Fruit fly (Drosophila melanogaster) whole organism, embryonic: ENCODE results near the gene CG31538.

Experiments used
- Ada2b ChIP-seq: fragments of 200-800 bp; sonication (Bioruptor generic); IDR thresholded peaks from 2 replicates; pipeline ENCODE4 v1.3.6; 2022; ENCODE audit warnings: missing biosample characterization, missing genetic modification characterization
- B-H1 ChIP-seq: fragments of 200-800 bp; sonication (Bioruptor generic); IDR thresholded peaks from 3 replicates; pipeline ENCODE4 v1.3.6; 2022; ENCODE audit warnings: missing biosample characterization, missing genetic modification characterization
- CG11398 ChIP-seq: fragments of 200-800 bp; sonication (Bioruptor generic); optimal IDR thresholded peaks from 2 replicates; lab custom pipeline; 2016; ENCODE audit warnings: missing biosample characterization, missing genetic modification characterization
- CG12299 ChIP-seq: fragments of 200-800 bp; sonication (Bioruptor generic); optimal IDR thresholded peaks from 2 replicates; lab custom pipeline; 2018; ENCODE audit warnings: missing biosample characterization, mild to moderate bottlenecking, missing genetic modification characterization
- CG14667 ChIP-seq: fragments of 200-800 bp; sonication (Bioruptor generic); IDR thresholded peaks from 2 replicates; pipeline ENCODE4 v1.3.6; 2022; ENCODE audit warnings: missing biosample characterization, missing genetic modification characterization
- CG17361 ChIP-seq: fragments of 200-800 bp; sonication (Bioruptor generic); IDR thresholded peaks from 3 replicates; pipeline ENCODE4 v1.3.6; 2022; ENCODE audit warnings: missing biosample characterization, missing genetic modification characterization
- CG17802 ChIP-seq: fragments of 200-800 bp; sonication (Bioruptor generic); optimal IDR thresholded peaks from 2 replicates; lab custom pipeline; 2018; ENCODE audit warnings: missing biosample characterization, mild to moderate bottlenecking, missing genetic modification characterization, moderate library complexity
- CG2116 ChIP-seq: fragments of 200-800 bp; sonication (Bioruptor generic); optimal IDR thresholded peaks from 3 replicates; lab custom pipeline; 2018; ENCODE audit warnings: missing biosample characterization, mild to moderate bottlenecking, missing genetic modification characterization
- CG30431 ChIP-seq: fragments of 200-800 bp; sonication (Bioruptor generic); optimal IDR thresholded peaks from 2 replicates; lab custom pipeline; 2017; ENCODE audit warnings: missing biosample characterization, missing genetic modification characterization
- CG3065 ChIP-seq: fragments of 200-800 bp; sonication (Bioruptor generic); optimal IDR thresholded peaks from 2 replicates; lab custom pipeline; 2016; ENCODE audit warnings: missing biosample characterization, missing genetic modification characterization
- CG4854 ChIP-seq: fragments of 200-800 bp; sonication (Bioruptor generic); optimal IDR thresholded peaks from 2 replicates; lab custom pipeline; 2016; ENCODE audit warnings: missing biosample characterization, missing genetic modification characterization, inconsistent platforms
- CG6272 ChIP-seq: fragments of 200-800 bp; sonication (Bioruptor generic); IDR thresholded peaks from 2 replicates; pipeline ENCODE4 v1.3.6; 2022; ENCODE audit warnings: missing biosample characterization, missing genetic modification characterization
- CG7928 ChIP-seq: fragments of 200-800 bp; sonication (Bioruptor generic); optimal IDR thresholded peaks from 2 replicates; lab custom pipeline; 2017; ENCODE audit warnings: missing biosample characterization, mild to moderate bottlenecking, missing genetic modification characterization
- CG7963 ChIP-seq: fragments of 200-800 bp; sonication (Bioruptor generic); IDR thresholded peaks from 3 replicates; pipeline ENCODE4 v1.3.6; 2022; ENCODE audit warnings: missing biosample characterization, missing genetic modification characterization; ENCODE audit not compliant: partially characterized antibody
- CG8478 ChIP-seq: fragments of >200 bp; optimal IDR thresholded peaks from 2 replicates; lab custom pipeline; 2018
- CG9437 ChIP-seq: fragments of 200-800 bp; sonication (Bioruptor generic); optimal IDR thresholded peaks from 2 replicates; lab custom pipeline; 2018; ENCODE audit warnings: missing biosample characterization, mild to moderate bottlenecking, missing genetic modification characterization
- CG9876 ChIP-seq: fragments of 200-800 bp; sonication (Bioruptor generic); optimal IDR thresholded peaks from 2 replicates; lab custom pipeline; 2016; ENCODE audit warnings: missing biosample characterization, missing genetic modification characterization
- Ets65A ChIP-seq: fragments of 200-800 bp; sonication (Bioruptor generic); peaks from one replicate; lab custom pipeline; 2016; ENCODE audit warnings: missing biosample characterization, missing genetic modification characterization
- Gug ChIP-seq: fragments of 200-800 bp; sonication (Bioruptor generic); IDR thresholded peaks from 4 replicates; pipeline ENCODE4 v1.3.6; 2022; ENCODE audit warnings: missing biosample characterization, missing genetic modification characterization
- H15 ChIP-seq: fragments of 200-800 bp; sonication (Bioruptor generic); IDR thresholded peaks from 3 replicates; pipeline ENCODE4 v1.3.6; 2022; ENCODE audit warnings: missing biosample characterization, missing genetic modification characterization
- Hsf ChIP-seq: fragments of 200-800 bp; sonication (Bioruptor generic); optimal IDR thresholded peaks from 3 replicates; lab custom pipeline; 2016; ENCODE audit warnings: missing biosample characterization, missing genetic modification characterization
- Kr ChIP-seq: fragments of 200-800 bp; sonication (Bioruptor generic); optimal IDR thresholded peaks from 2 replicates; lab custom pipeline; 2017; ENCODE audit warnings: missing biosample characterization, mild to moderate bottlenecking, missing genetic modification characterization
- Lim3 ChIP-seq: fragments of 200-800 bp; sonication (Bioruptor generic); IDR thresholded peaks from 2 replicates; pipeline ENCODE4 v1.3.6; 2022; ENCODE audit warnings: missing biosample characterization, missing genetic modification characterization
- MESR4 ChIP-seq: fragments of 200-800 bp; sonication (Bioruptor generic); optimal IDR thresholded peaks from 2 replicates; lab custom pipeline; 2018; ENCODE audit warnings: missing biosample characterization, mild to moderate bottlenecking, missing genetic modification characterization, moderate library complexity
- Mrtf ChIP-seq: fragments of 200-800 bp; sonication (Bioruptor generic); IDR thresholded peaks from 3 replicates; pipeline ENCODE4 v1.3.6; 2022; ENCODE audit warnings: missing biosample characterization, missing genetic modification characterization
- Oaz ChIP-seq: fragments of 200-800 bp; sonication (Bioruptor generic); IDR thresholded peaks from 2 replicates; pipeline ENCODE4 v1.3.6; 2022; ENCODE audit warnings: missing biosample characterization, missing genetic modification characterization
- Ravus ChIP-seq: fragments of 200-800 bp; sonication (Bioruptor generic); IDR thresholded peaks from 2 replicates; pipeline ENCODE4 v1.3.6; 2022; ENCODE audit warnings: missing biosample characterization, missing genetic modification characterization
- TFAM ChIP-seq: fragments of 200-800 bp; sonication (Bioruptor generic); optimal IDR thresholded peaks from 2 replicates; lab custom pipeline; 2017; ENCODE audit warnings: missing biosample characterization, missing genetic modification characterization, inconsistent platforms
- Tbp ChIP-seq: fragments of >200 bp; optimal IDR thresholded peaks from 2 replicates; lab custom pipeline; 2018; ENCODE audit warnings: missing biosample characterization, missing genetic modification characterization
- Xbp1 ChIP-seq: fragments of 200-800 bp; sonication (Bioruptor generic); optimal IDR thresholded peaks from 3 replicates; lab custom pipeline; 2016; ENCODE audit warnings: missing biosample characterization, mild to moderate bottlenecking, missing genetic modification characterization
- amos ChIP-seq: fragments of 200-800 bp; sonication (Bioruptor generic); IDR thresholded peaks from 2 replicates; pipeline ENCODE4 v1.3.6; 2022; ENCODE audit warnings: missing biosample characterization, missing genetic modification characterization; ENCODE audit not compliant: partially characterized antibody
- bcd ChIP-seq: fragments of 200-800 bp; sonication (Bioruptor generic); optimal IDR thresholded peaks from 2 replicates; lab custom pipeline; 2017; ENCODE audit warnings: missing biosample characterization, mild to moderate bottlenecking, missing genetic modification characterization
- bowl ChIP-seq: fragments of 200-800 bp; sonication (Bioruptor generic); IDR thresholded peaks from 2 replicates; pipeline ENCODE4 v1.3.6; 2022; ENCODE audit warnings: missing biosample characterization, missing genetic modification characterization
- bsh ChIP-seq, 2 experiments: fragments of 200-800 bp; sonication (Bioruptor generic); optimal IDR thresholded peaks; 2 replicates each; lab custom pipeline; 2017 to 2018; ENCODE audit warnings: mild to moderate bottlenecking in 2 of 2, missing biosample characterization in 2 of 2, missing genetic modification characterization in 2 of 2, moderate library complexity in 1 of 2
- btn ChIP-seq: fragments of 200-800 bp; sonication (Bioruptor generic); optimal IDR thresholded peaks from 2 replicates; lab custom pipeline; 2016; ENCODE audit warnings: missing biosample characterization, missing genetic modification characterization
- ci ChIP-seq: fragments of 200-800 bp; sonication (Bioruptor generic); IDR thresholded peaks from 3 replicates; pipeline ENCODE4 v1.3.6; 2022; ENCODE audit warnings: missing biosample characterization, missing genetic modification characterization
- croc ChIP-seq: fragments of 200-800 bp; sonication (Bioruptor generic); conservative IDR thresholded peaks from 3 replicates; pipeline ENCODE4 v1.3.6; 2022; ENCODE audit warnings: missing biosample characterization, missing genetic modification characterization
- danr ChIP-seq: fragments of 200-800 bp; sonication (Bioruptor generic); IDR thresholded peaks from 2 replicates; pipeline ENCODE4 v1.3.6; 2022; ENCODE audit warnings: missing biosample characterization, missing genetic modification characterization
- dm ChIP-seq: fragments of 200-800 bp; sonication (Bioruptor generic); optimal IDR thresholded peaks from 3 replicates; lab custom pipeline; 2016; ENCODE audit warnings: missing biosample characterization, missing genetic modification characterization
- dmrt99B ChIP-seq: fragments of 200-800 bp; sonication (Bioruptor generic); optimal IDR thresholded peaks from 2 replicates; lab custom pipeline; 2018; ENCODE audit warnings: missing biosample characterization, mild to moderate bottlenecking, missing genetic modification characterization, moderate library complexity
- eve ChIP-seq, 2 experiments: fragments of >200 bp; optimal IDR thresholded peaks; 2 replicates each; lab custom pipeline; 2017; ENCODE audit warnings: missing biosample characterization in 2 of 2, missing genetic modification characterization in 2 of 2
- fd64A ChIP-seq: fragments of 200-800 bp; sonication (Bioruptor generic); optimal IDR thresholded peaks from 3 replicates; lab custom pipeline; 2018; ENCODE audit warnings: missing biosample characterization, mild to moderate bottlenecking, missing genetic modification characterization
- gem ChIP-seq: fragments of 200-800 bp; sonication (Bioruptor generic); optimal IDR thresholded peaks from 2 replicates; lab custom pipeline; 2019; ENCODE audit warnings: missing biosample characterization, mild to moderate bottlenecking, missing genetic modification characterization, moderate library complexity
- lmd ChIP-seq: fragments of 200-800 bp; sonication (Bioruptor generic); IDR thresholded peaks from 2 replicates; pipeline ENCODE4 v1.3.6; 2022; ENCODE audit warnings: missing biosample characterization, missing genetic modification characterization
- nau ChIP-seq: fragments of 200-800 bp; sonication (Bioruptor generic); optimal IDR thresholded peaks from 3 replicates; lab custom pipeline; 2017; ENCODE audit warnings: missing biosample characterization, mild to moderate bottlenecking, missing genetic modification characterization, missing genetic modification reagents
- phol ChIP-seq: fragments of 200-800 bp; sonication (Bioruptor generic); optimal IDR thresholded peaks from 3 replicates; lab custom pipeline; 2018; ENCODE audit warnings: missing biosample characterization, mild to moderate bottlenecking, missing genetic modification characterization, moderate library complexity
- psq ChIP-seq: fragments of 200-800 bp; sonication (Bioruptor generic); optimal IDR thresholded peaks from 2 replicates; lab custom pipeline; 2017; ENCODE audit warnings: missing biosample characterization, missing genetic modification characterization
- repo ChIP-seq: fragments of 200-800 bp; sonication (Bioruptor generic); optimal IDR thresholded peaks from 2 replicates; lab custom pipeline; 2016; ENCODE audit warnings: missing biosample characterization, missing genetic modification characterization
- slp2 ChIP-seq: fragments of 200-800 bp; sonication (Bioruptor generic); optimal IDR thresholded peaks from 2 replicates; lab custom pipeline; 2016; ENCODE audit warnings: missing biosample characterization, missing genetic modification characterization
- ssp ChIP-seq: fragments of 200-800 bp; sonication (Bioruptor generic); IDR thresholded peaks from 2 replicates; pipeline ENCODE4 v1.3.6; 2022; ENCODE audit warnings: missing biosample characterization, missing genetic modification characterization
- tgo ChIP-seq: fragments of 200-800 bp; sonication (Bioruptor generic); IDR thresholded peaks from 3 replicates; pipeline ENCODE4 v1.3.6; 2022; ENCODE audit warnings: missing biosample characterization, missing genetic modification characterization
- yki ChIP-seq: fragments of >200 bp; optimal IDR thresholded peaks from 3 replicates; lab custom pipeline; 2018

The CG31538 gene

dm6 chr3R:5256462-5257146, 21.0 kb downstream of the CG31538 start, which contains the start of the genes Enoph and Hph (continued):
- TF ChIP-seq repo = peak; percentile 22
- TF ChIP-seq tgo = peak; percentile 55
- peak; percentile 28 for TF ChIP-seq CG30431 (GFP tag; lab: Kevin White, UChicago)
- peak; percentile 52; the same call in 1 of the 4 replicates for TF ChIP-seq Gug
- TF ChIP-seq eve (GFP tag; optimal IDR thresholded peaks at IDR 0.05; lab: Kevin White, UChicago) = no peak
- TF ChIP-seq fd64A (GFP tag; lab: Kevin White, UChicago) = no peak
- no peak for TF ChIP-seq Kr (GFP tag; lab: Kevin White, UChicago)
- TF ChIP-seq B-H1 (GFP tag; lab: Robert Waterston, UW) = no peak
- peak; percentile 95 for TF ChIP-seq Ets65A (GFP tag; lab: Kevin White, UChicago)
- TF ChIP-seq Tbp (GFP tag; lab: Kevin White, UChicago) = no peak
- no peak for TF ChIP-seq croc (GFP tag; lab: Robert Waterston, UW)
- peak; percentile 67 for TF ChIP-seq lmd (GFP tag; lab: Robert Waterston, UW)
- peak; percentile 86 for TF ChIP-seq ssp
- TF ChIP-seq btn (GFP tag; lab: Kevin White, UChicago) = no peak
- peak; percentile 86 for TF ChIP-seq amos
- TF ChIP-seq H15 (GFP tag; lab: Robert Waterston, UW) = no peak
- no peak for TF ChIP-seq Lim3
- TF ChIP-seq Mrtf (GFP tag; lab: Robert Waterston, UW) = 0 out of 3 replicates have a peak, but pooled peaks have one; percentile 28
- TF ChIP-seq danr (GFP tag; lab: Robert Waterston, UW) = peak; percentile 45; the same call in 1 of the 2 replicates
- TF ChIP-seq ci = no peak
- TF ChIP-seq CG12299 (tag; lab: Kevin White, UChicago) = peak; percentile 30
- peak; percentile 58; the same call in 2 of the 3 replicates for TF ChIP-seq CG7963 (GFP tag; lab: Robert Waterston, UW)
- TF ChIP-seq CG2116 (GFP tag; lab: Kevin White, UChicago) = peak; percentile 69
- TF ChIP-seq bowl (GFP tag; lab: Robert Waterston, UW) = no peak
- no peak for TF ChIP-seq CG17802
- no peak for TF ChIP-seq nau (GFP tag; lab: Kevin White, UChicago)
- peak; percentile 61 for TF ChIP-seq bcd (GFP tag; lab: Kevin White, UChicago)
- TF ChIP-seq TFAM (GFP tag; lab: Kevin White, UChicago) = no peak
- TF ChIP-seq CG8478 (lab: Kevin White, UChicago) = no peak
- no peak for TF ChIP-seq yki
- no peak for TF ChIP-seq MESR4 (GFP tag; lab: Kevin White, UChicago)
- TF ChIP-seq phol (tag; lab: Kevin White, UChicago) = peak; percentile 72
- peak; percentile 61 for TF ChIP-seq CG9437
- TF ChIP-seq Ravus (GFP tag; lab: Robert Waterston, UW) = no peak
- TF ChIP-seq slp2 (GFP tag; lab: Kevin White, UChicago) = no peak
- peak; percentile 48 for TF ChIP-seq Hsf
- peak in 1 of 2 experiments; percentile 39 for TF ChIP-seq bsh (GFP tag; optimal IDR thresholded peaks at IDR 0.05; lab: Kevin White, UChicago)
- TF ChIP-seq CG7928 (GFP tag; lab: Kevin White, UChicago) = peak; percentile 13
- peak; percentile 86 for TF ChIP-seq CG17361 (GFP tag; lab: Robert Waterston, UW)
- TF ChIP-seq CG4854 (GFP tag; lab: Kevin White, UChicago) = no peak
- TF ChIP-seq CG9876 (GFP tag; lab: Kevin White, UChicago) = peak; percentile 11
- 0 out of 2 replicates have a peak, but pooled peaks have one; percentile 39 for TF ChIP-seq CG6272 (GFP tag; lab: Robert Waterston, UW)
- TF ChIP-seq psq (GFP tag; lab: Kevin White, UChicago) = no peak
- TF ChIP-seq dmrt99B (tag; lab: Kevin White, UChicago) = peak; percentile 61
- no peak for TF ChIP-seq CG11398 (GFP tag; lab: Kevin White, UChicago)
- TF ChIP-seq Xbp1 (GFP tag; lab: Kevin White, UChicago) = peak; percentile 69
- peak; percentile 31 for TF ChIP-seq Ada2b
- TF ChIP-seq dm (GFP tag; lab: Kevin White, UChicago) = peak; percentile 14
- peak; percentile 15 for TF ChIP-seq CG3065 (GFP tag; lab: Kevin White, UChicago)
- TF ChIP-seq gem (tag; lab: Kevin White, UChicago) = peak; percentile 76
- peak; percentile 46; the same call in 1 of the 2 replicates for TF ChIP-seq Oaz
- TF ChIP-seq CG14667 (GFP tag; lab: Robert Waterston, UW) = peak; percentile 26; the same call in 1 of the 2 replicates
